ENCODE assay signal across 5 fruit fly cellular contexts in genomic region chr3R:31810073-31810530, dm6.
TF ChIP-seq lines count a peak whose summit lies in the region.

Gene Rift (minus strand): TSS chr3R:31810186.

- no peak for TF ChIP-seq CTCF in whole organism, embryonic (GFP tag; optimal IDR thresholded peaks at IDR 0.05; lab: Kevin White, UChicago)

TF ChIP-seq in whole organism, adult, 20 proteins besides CTCF, POLR2A, EP300 and RAD21 (continues in another document):
- TF ChIP-seq CG12768 (GFP tag; optimal IDR thresholded peaks at IDR 0.05; lab: Kevin White, UChicago): peak; percentile 30
- peak; percentile 40 for TF ChIP-seq Clk (GFP tag; optimal IDR thresholded peaks at IDR 0.05; lab: Kevin White, UChicago)
- TF ChIP-seq CG7101 (tag; optimal IDR thresholded peaks at IDR 0.05; lab: Kevin White, UChicago): peak; percentile 24
- TF ChIP-seq Hr96 (GFP tag; optimal IDR thresholded peaks at IDR 0.05; lab: Kevin White, UChicago): no peak
- TF ChIP-seq CG7045 (GFP tag; optimal IDR thresholded peaks at IDR 0.05; lab: Kevin White, UChicago): peak; percentile 42
- TF ChIP-seq kay (GFP tag; lab: Kevin White, UChicago; ENCODE audit: borderline replicate concordance): no peak
- TF ChIP-seq bab1 (GFP tag; optimal IDR thresholded peaks at IDR 0.05; lab: Kevin White, UChicago): peak; percentile 37
- no peak for TF ChIP-seq CG1620 (GFP tag; optimal IDR thresholded peaks at IDR 0.05; lab: Kevin White, UChicago)
- no peak for TF ChIP-seq CG14711 (tag; optimal IDR thresholded peaks at IDR 0.05; lab: Kevin White, UChicago)
- TF ChIP-seq tj (GFP tag; optimal IDR thresholded peaks at IDR 0.05; lab: Kevin White, UChicago): no peak
- TF ChIP-seq CG33017 (tag; optimal IDR thresholded peaks at IDR 0.05; lab: Kevin White, UChicago): peak; percentile 43
- TF ChIP-seq pad (GFP tag; optimal IDR thresholded peaks at IDR 0.05; lab: Kevin White, UChicago): peak; percentile 8
- no peak for TF ChIP-seq cnc (optimal IDR thresholded peaks at IDR 0.05; lab: Kevin White, UChicago)
- no peak for TF ChIP-seq ovo (GFP tag; optimal IDR thresholded peaks at IDR 0.05; lab: Kevin White, UChicago)
- TF ChIP-seq CG11617 (GFP tag; optimal IDR thresholded peaks at IDR 0.05; lab: Kevin White, UChicago): peak; percentile 42
- TF ChIP-seq CG5204 (GFP tag; optimal IDR thresholded peaks at IDR 0.05; lab: Kevin White, UChicago): peak; percentile 22
- peak; percentile 79 for TF ChIP-seq Mnt (GFP tag; optimal IDR thresholded peaks at IDR 0.05; lab: Kevin White, UChicago)
- no peak for TF ChIP-seq Crg-1 (GFP tag; optimal IDR thresholded peaks at IDR 0.05; lab: Kevin White, UChicago)
- no peak for TF ChIP-seq toe (GFP tag; optimal IDR thresholded peaks at IDR 0.05; lab: Kevin White, UChicago)

TF ChIP-seq in whole organism, embryonic, 481 proteins besides CTCF, POLR2A, EP300 and RAD21 (continues in another document):
- TF ChIP-seq CG12104 (GFP tag; optimal IDR thresholded peaks at IDR 0.05; lab: Kevin White, UChicago) (no peak), CG12942 (GFP tag; optimal IDR thresholded peaks at IDR 0.05; lab: Kevin White, UChicago) (no peak), E2f2 (GFP tag; IDR thresholded peaks at IDR 0.05; lab: Robert Waterston, UW) (peak; percentile 40; the same call in 1 of the 2 replicates), sr (GFP tag; IDR thresholded peaks at IDR 0.05; lab: Robert Waterston, UW) (no peak), CG8388 (GFP tag; optimal IDR thresholded peaks at IDR 0.05; lab: Kevin White, UChicago) (peak; percentile 36), Aef1 (GFP tag; IDR thresholded peaks at IDR 0.05; lab: Robert Waterston, UW) (peak; percentile 43; the same call in 2 of the 3 replicates), Scr (GFP tag; IDR thresholded peaks at IDR 0.05; lab: Robert Waterston, UW; ENCODE audit: partially characterized antibody) (no peak), bbx (GFP tag; IDR thresholded peaks at IDR 0.05; lab: Robert Waterston, UW; ENCODE audit: partially characterized antibody) (no peak), CG33213 (GFP tag; optimal IDR thresholded peaks at IDR 0.05; lab: Kevin White, UChicago) (peak; percentile 30), Antp (GFP tag; optimal IDR thresholded peaks at IDR 0.05; lab: Kevin White, UChicago) (peak; percentile 31), CG4282 (GFP tag; optimal IDR thresholded peaks at IDR 0.05; lab: Kevin White, UChicago) (no peak), Dfd (GFP tag; optimal IDR thresholded peaks at IDR 0.05; lab: Kevin White, UChicago) (no peak), CG9609 (GFP tag; optimal IDR thresholded peaks at IDR 0.05; lab: Kevin White, UChicago) (peak; percentile 31), CG18262 (tag; optimal IDR thresholded peaks at IDR 0.05; lab: Kevin White, UChicago) (peak; percentile 24), CG10366 (GFP tag; IDR thresholded peaks at IDR 0.05; lab: Robert Waterston, UW) (no peak), Max (GFP tag; optimal IDR thresholded peaks at IDR 0.05; lab: Kevin White, UChicago) (no peak), dm (GFP tag; optimal IDR thresholded peaks at IDR 0.05; lab: Kevin White, UChicago) (peak; percentile 28), Abd-B (GFP tag; optimal IDR thresholded peaks at IDR 0.05; lab: Kevin White, UChicago) (no peak)

TF ChIP-seq in whole organism, prepupa, 60 proteins besides CTCF, POLR2A, EP300 and RAD21 (continues in another document):
- TF ChIP-seq Gug (GFP tag; IDR thresholded peaks at IDR 0.05; lab: Robert Waterston, UW) (no peak), Ets96B (tag; optimal IDR thresholded peaks at IDR 0.05; lab: Kevin White, UChicago) (peak; percentile 32), CG4318 (GFP tag; optimal IDR thresholded peaks at IDR 0.05; lab: Kevin White, UChicago) (no peak), CG3919 (GFP tag; optimal IDR thresholded peaks at IDR 0.05; lab: Kevin White, UChicago) (peak; percentile 31), CG6792 (GFP tag; optimal IDR thresholded peaks at IDR 0.05; lab: Kevin White, UChicago) (peak; percentile 1), Sox14 (GFP tag; optimal IDR thresholded peaks at IDR 0.05; lab: Kevin White, UChicago) (peak; percentile 11), esn (GFP tag; optimal IDR thresholded peaks at IDR 0.05; lab: Kevin White, UChicago) (peak; percentile 25), fkh (GFP tag; optimal IDR thresholded peaks at IDR 0.05; lab: Kevin White, UChicago) (no peak), CG6276 (GFP tag; optimal IDR thresholded peaks at IDR 0.05; lab: Kevin White, UChicago) (no peak), eg (GFP tag; IDR thresholded peaks at IDR 0.05; lab: Robert Waterston, UW) (peak; percentile 67; the same call in 2 of the 3 replicates), CG7368 (GFP tag; optimal IDR thresholded peaks at IDR 0.05; lab: Kevin White, UChicago) (no peak), topi (GFP tag; optimal IDR thresholded peaks at IDR 0.05; lab: Kevin White, UChicago) (peak; percentile 4), CG3032 (tag; optimal IDR thresholded peaks at IDR 0.05; lab: Kevin White, UChicago) (peak; percentile 41), Sox102F (GFP tag; optimal IDR thresholded peaks at IDR 0.05; lab: Kevin White, UChicago) (no peak), net (GFP tag; optimal IDR thresholded peaks at IDR 0.05; lab: Kevin White, UChicago) (peak; percentile 21), CG8119 (GFP tag; IDR thresholded peaks at IDR 0.05; lab: Robert Waterston, UW) (peak; percentile 64), Met (GFP tag; optimal IDR thresholded peaks at IDR 0.05; lab: Kevin White, UChicago) (no peak), ss (GFP tag; optimal IDR thresholded peaks at IDR 0.05; lab: Kevin White, UChicago) (peak; percentile 22 to 32), achi (GFP tag; optimal IDR thresholded peaks at IDR 0.05; lab: Kevin White, UChicago) (peak; percentile 79)

TF ChIP-seq in whole organism, pupa, 21 proteins besides CTCF, POLR2A, EP300 and RAD21:
- TF ChIP-seq CG4496 (GFP tag; IDR thresholded peaks at IDR 0.05; lab: Robert Waterston, UW): peak; percentile 72
- no peak for TF ChIP-seq CG8301 (tag; optimal IDR thresholded peaks at IDR 0.05; lab: Kevin White, UChicago)
- TF ChIP-seq fd96Ca (GFP tag; IDR thresholded peaks at IDR 0.05; lab: Robert Waterston, UW): no peak
- no peak for TF ChIP-seq CG9948 (tag; optimal IDR thresholded peaks at IDR 0.05; lab: Kevin White, UChicago)
- TF ChIP-seq CG15710 (tag; optimal IDR thresholded peaks at IDR 0.05; lab: Kevin White, UChicago): peak; percentile 45
- TF ChIP-seq CG17806 (tag; optimal IDR thresholded peaks at IDR 0.05; lab: Kevin White, UChicago): peak; percentile 36
- TF ChIP-seq CG14655 (GFP tag; optimal IDR thresholded peaks at IDR 0.05; lab: Kevin White, UChicago): no peak
- TF ChIP-seq EcR (GFP tag; optimal IDR thresholded peaks at IDR 0.05; lab: Kevin White, UChicago): no peak
- TF ChIP-seq Snoo (tag; optimal IDR thresholded peaks at IDR 0.05; lab: Kevin White, UChicago): peak; percentile 14
- TF ChIP-seq Ets98B (GFP tag; IDR thresholded peaks at IDR 0.05; lab: Robert Waterston, UW): peak; percentile 64
- TF ChIP-seq CG8159 (tag; optimal IDR thresholded peaks at IDR 0.05; lab: Kevin White, UChicago): peak; percentile 28
- peak; percentile 7 for TF ChIP-seq gl (tag; optimal IDR thresholded peaks at IDR 0.05; lab: Kevin White, UChicago)
- TF ChIP-seq D1 (tag; optimal IDR thresholded peaks at IDR 0.05; lab: Kevin White, UChicago): no peak
- no peak for TF ChIP-seq CG32121 (GFP tag; IDR thresholded peaks at IDR 0.05; lab: Robert Waterston, UW)
- TF ChIP-seq CG12605 (GFP tag; IDR thresholded peaks at IDR 0.05; lab: Robert Waterston, UW): peak; percentile 46

TF ChIP-seq in whole organism, wandering third instar larva, 38 proteins besides CTCF, POLR2A, EP300 and RAD21:
- TF ChIP-seq CrebA (GFP tag; optimal IDR thresholded peaks at IDR 0.05; lab: Kevin White, UChicago; ENCODE audit: borderline replicate concordance): no peak
- TF ChIP-seq OdsH (GFP tag; optimal IDR thresholded peaks at IDR 0.05; lab: Kevin White, UChicago): peak; percentile 33
- TF ChIP-seq dl (GFP tag; optimal IDR thresholded peaks at IDR 0.05; lab: Kevin White, UChicago; ENCODE audit: insufficient read depth in 1 of 2, partially characterized antibody in 2 of 2): peak in 1 of 2 experiments; percentile 62
- TF ChIP-seq Hr83 (GFP tag; optimal IDR thresholded peaks at IDR 0.05; lab: Kevin White, UChicago; ENCODE audit: poor library complexity, severe bottlenecking): peak; percentile 31
- TF ChIP-seq foxo (GFP tag; optimal IDR thresholded peaks at IDR 0.05; lab: Kevin White, UChicago): peak in 1 of 2 experiments; percentile 36
- no peak for TF ChIP-seq dmrt93B (GFP tag; optimal IDR thresholded peaks at IDR 0.05; lab: Kevin White, UChicago)
- TF ChIP-seq CG32264 (GFP tag; optimal IDR thresholded peaks at IDR 0.05; lab: Kevin White, UChicago): no peak
- peak; percentile 16 for TF ChIP-seq HLH106 (tag; optimal IDR thresholded peaks at IDR 0.05; lab: Kevin White, UChicago)
- no peak for TF ChIP-seq Mio (GFP tag; optimal IDR thresholded peaks at IDR 0.05; lab: Kevin White, UChicago)
- peak; percentile 11 for TF ChIP-seq rgr (GFP tag; optimal IDR thresholded peaks at IDR 0.05; lab: Kevin White, UChicago)
- TF ChIP-seq sage (GFP tag; optimal IDR thresholded peaks at IDR 0.05; lab: Kevin White, UChicago): peak; percentile 8
- no peak for TF ChIP-seq fru (GFP tag; optimal IDR thresholded peaks at IDR 0.05; lab: Kevin White, UChicago)
TF ChIP-seq in whole organism, wandering third instar larva: peak in this region for 7.
